Fruit fly (Drosophila melanogaster): ENCODE results near the gene CG42870.

Gene CG42870

DNA sequence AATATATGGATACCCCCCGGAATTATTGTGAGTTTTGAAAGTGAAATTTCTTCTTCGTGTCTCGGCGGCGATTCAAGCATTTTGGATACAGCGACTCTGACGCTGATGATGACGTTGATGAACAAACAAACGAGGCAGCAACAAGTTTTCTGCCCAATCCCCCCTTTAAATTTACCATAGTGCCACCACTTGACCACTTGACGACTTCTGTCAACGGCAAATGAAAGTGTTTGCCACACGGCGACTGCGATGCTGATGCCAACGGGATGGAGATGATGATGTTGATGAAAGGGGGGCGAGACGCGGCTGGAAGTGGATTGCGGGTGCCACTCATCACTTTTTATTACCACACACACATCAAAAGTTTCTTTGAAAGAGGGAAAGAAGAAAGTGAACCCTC, 36.7 kb downstream of the CG42870 start:
- peak; percentile 17; the same call in 1 of the 2 replicates for TF ChIP-seq crol (GFP tag; IDR thresholded peaks at IDR 0.05)
- TF ChIP-seq Ets65A (GFP tag) = peak; percentile 55
- peak; percentile 93 for TF ChIP-seq Blimp-1 (GFP tag; optimal IDR thresholded peaks at IDR 0.05)
- 0 out of 2 replicates have a peak, but pooled peaks have one; percentile 9 for TF ChIP-seq vvl (GFP tag; IDR thresholded peaks at IDR 0.05)
- peak; percentile 6 for TF ChIP-seq kni (GFP tag; optimal IDR thresholded peaks at IDR 0.05)
- no peak for TF ChIP-seq CG31365 (tag; optimal IDR thresholded peaks at IDR 0.05)
- TF ChIP-seq CG6683 (GFP tag; optimal IDR thresholded peaks at IDR 0.05) = no peak
- TF ChIP-seq pan (optimal IDR thresholded peaks at IDR 0.05) = no peak
- TF ChIP-seq pan (GFP tag; optimal IDR thresholded peaks at IDR 0.05 in 1 of 2, IDR thresholded peaks at IDR 0.05 in 1 of 2) = peak in 1 of 2 experiments; percentile 8

DNA sequence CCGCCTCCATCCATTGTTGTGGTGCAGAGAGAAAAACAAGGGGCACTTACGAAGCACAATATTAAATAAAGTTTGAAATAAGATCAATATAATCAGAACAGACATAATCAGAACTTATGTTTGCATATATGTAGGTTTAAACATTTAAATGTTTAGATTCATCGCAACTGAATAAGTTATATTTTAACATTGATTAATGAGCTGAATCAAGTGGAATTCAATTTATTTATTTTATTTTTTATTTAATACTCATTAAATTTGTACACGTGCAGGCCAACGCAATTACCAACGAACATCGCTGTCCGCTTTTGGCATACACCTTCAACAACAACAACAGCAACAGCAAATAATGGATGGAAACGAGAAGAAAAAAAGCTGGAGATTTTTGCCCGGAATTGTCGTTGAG, 38.3 kb downstream of the CG42870 start:
- TF ChIP-seq CG3838 (GFP tag; optimal IDR thresholded peaks at IDR 0.05) (no peak), bab2 (GFP tag; optimal IDR thresholded peaks at IDR 0.05) (no peak), Gsc (GFP tag; IDR thresholded peaks at IDR 0.05) (no peak), CG1647 (GFP tag; optimal IDR thresholded peaks at IDR 0.05) (peak; percentile 10), CG4282 (GFP tag; optimal IDR thresholded peaks at IDR 0.05) (no peak), CG7357 (GFP tag; IDR thresholded peaks at IDR 0.05) (no peak), sna (GFP tag; IDR thresholded peaks at IDR 0.05; ENCODE audit: partially characterized antibody) (no peak), CG4820 (GFP tag; optimal IDR thresholded peaks at IDR 0.05) (no peak), odd (GFP tag; optimal IDR thresholded peaks at IDR 0.05) (no peak), wdn (GFP tag; IDR thresholded peaks at IDR 0.05) (no peak), CG14667 (GFP tag; IDR thresholded peaks at IDR 0.05) (no peak), hkb (optimal IDR thresholded peaks at IDR 0.05) (no peak), hkb (GFP tag; IDR thresholded peaks at IDR 0.05) (no peak), HLH54F (GFP tag; optimal IDR thresholded peaks at IDR 0.05) (no peak), CG30403 (GFP tag; optimal IDR thresholded peaks at IDR 0.05) (peak; percentile 39), Doc3 (GFP tag; IDR thresholded peaks at IDR 0.05; ENCODE audit: partially characterized antibody) (no peak), disco-r (GFP tag; optimal IDR thresholded peaks at IDR 0.05) (no peak), az2 (GFP tag; optimal IDR thresholded peaks at IDR 0.05) (peak; percentile 14), CG15269 (tag; optimal IDR thresholded peaks at IDR 0.05) (peak; percentile 66), Meics (GFP tag; optimal IDR thresholded peaks at IDR 0.05) (peak; percentile 23), CG16863 (GFP tag; optimal IDR thresholded peaks at IDR 0.05) (no peak), da (GFP tag; optimal IDR thresholded peaks at IDR 0.05) (no peak), hb (GFP tag; IDR thresholded peaks at IDR 0.05; ENCODE audit: partially characterized antibody) (no peak), CG13287 (GFP tag; IDR thresholded peaks at IDR 0.05; ENCODE audit: partially characterized antibody) (no peak), HmgD (GFP tag; optimal IDR thresholded peaks at IDR 0.05) (no peak), E2f1 (GFP tag; IDR thresholded peaks at IDR 0.05) (no peak), CG15696 (tag; optimal IDR thresholded peaks at IDR 0.05) (no peak), HmgZ (tag; optimal IDR thresholded peaks at IDR 0.05) (no peak), sqz (GFP tag; optimal IDR thresholded peaks at IDR 0.05) (no peak), CG13894 (tag; optimal IDR thresholded peaks at IDR 0.05) (no peak), phol (tag; optimal IDR thresholded peaks at IDR 0.05) (peak; percentile 54), ase (GFP tag; IDR thresholded peaks at IDR 0.05) (no peak), CG10979 (tag; optimal IDR thresholded peaks at IDR 0.05) (no peak), CG18262 (tag; optimal IDR thresholded peaks at IDR 0.05) (peak; percentile 28), corto (GFP tag; optimal IDR thresholded peaks at IDR 0.05) (no peak), D (optimal IDR thresholded peaks at IDR 0.05) (no peak), D (GFP tag; optimal IDR thresholded peaks at IDR 0.05) (peak; percentile 18), CG8478 (optimal IDR thresholded peaks at IDR 0.05) (no peak), CG8944 (GFP tag; optimal IDR thresholded peaks at IDR 0.05) (no peak), Med (GFP tag) (peak; percentile 71), CG4328 (GFP tag; optimal IDR thresholded peaks at IDR 0.05) (no peak), Bdp1 (GFP tag; optimal IDR thresholded peaks at IDR 0.05) (no peak), fd96Cb (tag; optimal IDR thresholded peaks at IDR 0.05) (peak; percentile 32)
